Fruit fly (Drosophila melanogaster): ENCODE measurements around the gene AP-1-2beta.
A peak's percentile ranks its signal among the peaks of the same experiment; 100 is the strongest.

- TF ChIP-seq kay (GFP tag; ENCODE audit: borderline replicate concordance): no peak
- TF ChIP-seq CG14711 (tag; optimal IDR thresholded peaks at IDR 0.05): peak; percentile 5
- TF ChIP-seq Crg-1 (GFP tag; optimal IDR thresholded peaks at IDR 0.05): peak; percentile 28
- peak; percentile 63 for TF ChIP-seq Mnt (GFP tag; optimal IDR thresholded peaks at IDR 0.05)
Observed at dm6 chrX:19683040-19683875, 47.5 kb upstream of the AP-1-2beta start, which contains the start of the genes dome and Ubqn.
